Worm (Caenorhabditis elegans) whole organism, dauer: ENCODE data around the gene ZC443.3.

Experiments
- unc-62 ChIP-seq: sonication (generic microtip); optimal IDR thresholded peaks from 2 replicates; lab custom pipeline; 2017; ENCODE audit warnings: missing biosample characterization, missing genetic modification reagents, missing genetic modification characterization

The ZC443.3 gene

ce11 chrV:12811810-12812209, 2.1 kb downstream of the ZC443.3 start:
- no peak for TF ChIP-seq unc-62 (GFP tag; lab: Kevin White, UChicago)

- no peak for TF ChIP-seq unc-62 (GFP tag; lab: Kevin White, UChicago)
These were observed 2.8 kb downstream of the ZC443.3 start, which contains the start of gene ZC443.2 for ce11 chrV:12811126-12811525. ZC443.2 (minus strand) TSS chrV:12811192.

DNA sequence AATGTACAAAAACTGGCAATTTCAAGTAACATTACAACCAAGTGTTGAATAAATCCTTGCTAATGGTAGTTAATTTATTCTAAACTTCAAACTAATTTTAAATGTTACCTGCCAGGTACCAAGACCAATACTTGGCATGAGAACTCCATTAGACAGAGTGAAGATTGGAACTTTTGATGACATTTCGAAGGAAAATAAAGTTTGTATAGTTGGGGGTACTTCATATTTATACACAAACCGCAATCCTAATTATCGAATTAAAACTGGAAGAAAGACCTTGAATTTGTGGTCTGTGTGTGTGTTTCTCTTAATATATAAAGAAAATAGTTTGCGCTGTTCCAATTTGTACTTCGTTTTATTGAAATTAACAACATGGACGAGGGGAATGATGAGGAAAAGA, 4.0 kb downstream of the ZC443.3 start, which contains the start of gene ZC443.1:
Gene ZC443.1, minus strand, starts transcription at position 205 of the 400 bp plus-strand sequence.
- TF ChIP-seq unc-62 (GFP tag; lab: Kevin White, UChicago) = no peak

- no peak for TF ChIP-seq unc-62 (GFP tag; lab: Kevin White, UChicago)
These were observed 7.7 kb downstream of the ZC443.3 start, which contains the start of gene ZC443.7 for ce11 chrV:12806190-12806589. ZC443.7 (plus strand) TSS chrV:12806490.

- TF ChIP-seq unc-62 (GFP tag; lab: Kevin White, UChicago) = no peak
These were observed 10.6 kb downstream of the ZC443.3 start, which contains the start of gene srbc-45 for ce11 chrV:12803274-12803673. srbc-45 (plus strand) TSS chrV:12803574.

DNA sequence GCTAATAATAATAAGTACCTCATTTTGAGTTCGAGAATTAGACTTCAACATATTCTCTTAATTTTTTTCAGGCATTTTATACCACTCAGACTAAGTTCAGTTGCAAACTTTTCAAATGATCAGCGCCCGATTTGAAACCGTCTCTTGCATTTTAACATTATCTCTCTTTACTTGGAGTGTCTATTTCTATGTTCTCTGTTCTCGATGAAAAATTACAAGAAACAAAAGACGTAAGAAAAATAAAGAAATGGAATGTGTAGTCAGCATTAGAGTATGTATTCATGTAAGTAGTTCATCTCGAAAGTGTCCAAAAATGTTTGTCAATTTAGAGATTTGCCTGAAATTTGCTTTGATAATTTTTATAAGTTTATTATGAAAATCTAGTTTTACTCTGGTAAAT, 13.8 kb downstream of the ZC443.3 start, which contains the start of gene ugt-3:
Gene ugt-3, minus strand, starts transcription at position 101 of the 400 bp plus-strand sequence.
- TF ChIP-seq unc-62 (GFP tag; lab: Kevin White, UChicago) = no peak

DNA sequence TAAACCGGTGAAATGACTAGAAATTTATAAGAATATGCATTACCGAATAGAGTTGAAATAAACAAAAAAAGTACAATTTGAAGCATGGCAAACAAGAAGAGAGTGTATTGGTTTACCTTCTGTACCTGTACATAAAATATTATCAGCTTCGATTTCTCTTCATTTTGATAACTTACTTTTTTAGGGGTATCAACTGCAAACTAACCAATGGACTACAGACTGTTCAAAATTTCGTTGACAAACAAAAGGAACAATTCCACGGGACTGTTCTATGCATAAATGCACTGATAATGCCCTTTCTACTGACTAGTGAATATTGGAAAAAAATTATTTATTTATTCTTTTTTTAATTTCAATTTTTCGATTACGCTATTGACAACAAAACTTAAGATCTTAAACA, 15.9 kb downstream of the ZC443.3 start, which contains the start of gene ugt-6:
Gene ugt-6, minus strand, starts transcription at position 233 of the 400 bp plus-strand sequence.
- TF ChIP-seq unc-62 (GFP tag; lab: Kevin White, UChicago) = no peak

DNA sequence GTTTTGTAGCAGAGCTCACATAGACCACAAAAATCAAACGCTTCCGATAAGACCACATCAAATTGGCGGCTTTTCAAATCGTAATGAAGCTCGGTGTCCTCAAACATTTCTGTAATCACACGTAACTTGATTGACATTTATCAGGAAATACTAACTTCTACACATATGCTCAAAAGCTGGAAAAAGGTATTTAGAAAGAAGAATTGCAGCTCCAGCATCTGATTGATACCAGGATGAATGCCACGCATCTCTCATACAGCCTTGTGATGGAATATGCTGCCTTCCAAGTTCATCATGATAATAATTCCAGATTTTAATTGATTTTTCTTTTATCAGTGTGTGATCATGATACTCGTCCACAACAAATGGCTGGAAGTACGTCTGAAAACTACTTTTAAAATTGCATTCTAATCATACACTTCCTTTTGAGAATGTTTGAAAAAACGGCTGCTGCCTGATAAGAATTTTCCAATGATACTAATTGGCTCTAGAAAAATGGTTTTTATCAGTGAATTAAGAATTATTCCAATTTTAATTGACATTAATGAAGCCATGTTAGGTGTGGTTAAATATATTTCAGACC, 16.9 kb downstream of the ZC443.3 start:
- TF ChIP-seq unc-62 (GFP tag; lab: Kevin White, UChicago) = no peak

- no peak for TF ChIP-seq unc-62 (GFP tag; lab: Kevin White, UChicago)
These were observed 18.0 kb downstream of the ZC443.3 start for ce11 chrV:12795927-12796326.

DNA sequence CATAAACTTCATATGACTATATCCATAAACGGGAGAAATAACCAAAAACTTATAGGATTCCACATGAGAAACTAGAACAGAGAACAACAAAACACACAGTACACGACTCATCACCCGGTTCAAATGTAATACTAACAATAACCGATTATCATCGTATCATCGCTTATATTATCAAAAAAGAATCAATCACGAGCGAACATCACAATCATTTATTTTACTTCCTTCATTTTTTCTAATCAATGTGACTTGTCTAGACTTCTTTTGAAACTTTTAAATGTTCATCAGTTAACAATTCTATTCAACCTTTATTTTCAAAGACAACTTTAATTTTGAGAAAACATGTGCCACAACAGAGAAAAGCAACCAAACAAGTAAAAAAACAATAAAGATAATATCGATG, 18.7 kb downstream of the ZC443.3 start, which contains the start of gene ugt-4:
Gene ugt-4, minus strand, starts transcription at position 141 of the 400 bp plus-strand sequence.
- TF ChIP-seq unc-62 (GFP tag; lab: Kevin White, UChicago) = no peak

- no peak for TF ChIP-seq unc-62 (GFP tag; lab: Kevin White, UChicago)
These were observed 21.2 kb downstream of the ZC443.3 start, which contains the start of gene ugt-5 for ce11 chrV:12792752-12793151. ugt-5 (minus strand) TSS chrV:12792965.

DNA sequence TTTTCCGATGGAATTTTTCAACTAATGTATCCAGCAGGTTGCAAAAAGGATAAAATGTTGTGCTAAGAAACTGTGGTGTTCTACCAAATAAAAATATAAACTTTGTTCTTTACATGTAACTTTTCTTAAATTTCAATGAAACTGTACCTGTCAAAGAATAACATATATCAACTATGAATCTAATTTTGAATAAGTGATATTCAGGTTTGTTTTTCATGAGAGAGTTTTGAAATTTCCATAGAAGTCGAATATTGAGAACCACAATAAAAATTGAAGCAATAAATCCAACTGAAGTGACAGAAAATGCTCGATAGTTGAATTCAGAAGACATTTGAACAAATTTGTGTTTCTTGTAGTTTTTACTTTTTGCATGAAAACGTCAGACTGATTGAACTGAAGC, 23.7 kb downstream of the ZC443.3 start, which contains the start of gene srbc-43:
Gene srbc-43, minus strand, starts transcription at position 331 of the 400 bp plus-strand sequence.
- TF ChIP-seq unc-62 (GFP tag; lab: Kevin White, UChicago) = no peak

DNA sequence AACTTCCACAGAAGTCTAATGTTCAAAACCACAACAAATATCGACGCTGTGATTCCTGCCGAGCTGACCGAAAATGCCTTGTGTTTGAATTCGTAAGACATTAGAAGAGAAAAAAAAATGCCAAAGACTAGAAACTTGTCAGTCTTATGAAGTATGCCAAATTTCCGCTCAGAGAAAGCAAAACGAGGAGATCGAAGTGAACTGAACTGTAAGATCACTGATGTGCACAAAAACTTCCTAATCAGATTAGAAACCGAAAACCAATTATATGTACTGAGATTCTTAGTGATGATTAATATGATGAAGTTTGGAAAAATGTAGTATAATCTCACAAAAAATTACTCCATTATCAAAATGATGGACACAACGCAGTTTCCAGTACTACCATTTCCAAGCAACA, 25.5 kb downstream of the ZC443.3 start, which contains the start of gene srbc-44:
Gene srbc-44, minus strand, starts transcription at position 101 of the 400 bp plus-strand sequence.
- no peak for TF ChIP-seq unc-62 (GFP tag; lab: Kevin White, UChicago)

ce11 chrV:12787026-12787425, 26.9 kb downstream of the ZC443.3 start, which contains the start of gene fkb-4:
fkb-4 (minus strand) TSS chrV:12787126.
- no peak for TF ChIP-seq unc-62 (GFP tag; lab: Kevin White, UChicago)

DNA sequence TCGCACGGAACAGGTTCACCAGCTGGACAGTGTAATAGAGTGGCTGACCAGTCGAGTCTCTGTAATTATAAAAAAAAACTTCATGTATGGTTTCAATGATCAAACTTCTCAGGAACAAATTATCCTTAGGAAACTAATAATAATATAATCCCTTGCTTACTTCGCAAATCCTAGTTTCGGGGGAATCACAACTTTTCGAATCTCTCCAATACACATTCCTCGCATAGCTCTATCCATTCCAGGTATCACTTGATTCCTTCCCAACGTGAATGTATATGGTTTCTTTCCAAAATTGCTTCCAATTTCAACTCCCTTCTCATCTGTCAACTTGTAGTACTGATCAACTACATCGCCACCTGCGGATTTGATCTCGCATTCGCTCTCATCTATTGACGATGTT, 27.6 kb downstream of the ZC443.3 start:
- no peak for TF ChIP-seq unc-62 (GFP tag; lab: Kevin White, UChicago)

DNA sequence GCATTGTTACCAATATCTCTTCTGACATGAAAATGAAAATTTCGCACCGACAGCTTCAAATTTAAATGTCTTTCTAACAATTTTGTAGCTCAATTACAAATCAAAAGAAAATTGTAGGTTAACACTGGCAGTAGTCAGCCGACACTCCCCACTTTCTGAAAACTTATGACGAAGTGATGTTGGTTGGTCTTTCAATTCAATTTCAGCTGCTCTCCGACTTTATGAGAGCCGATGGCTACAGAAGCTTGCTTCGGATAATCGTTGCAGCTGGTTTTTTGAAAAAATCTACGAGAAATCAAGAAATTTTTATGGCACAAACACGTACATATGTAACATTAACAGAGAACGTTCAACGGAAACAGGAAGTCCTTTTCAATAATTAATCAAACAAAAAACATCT, 29.1 kb downstream of the ZC443.3 start, which contains the start of gene sre-20:
Gene sre-20, minus strand, starts transcription at position 101 of the 400 bp plus-strand sequence.
- TF ChIP-seq unc-62 (GFP tag; lab: Kevin White, UChicago) = no peak

ce11 chrV:12780248-12780647, 33.7 kb downstream of the ZC443.3 start:
- TF ChIP-seq unc-62 (GFP tag; lab: Kevin White, UChicago) = no peak
